Fruit fly (Drosophila melanogaster): ENCODE measurements around the gene Rhau.

Rhau gene

dm6 chr2L:20759809-20760485 lies 2.2 kb upstream of the Rhau start:
- peak; percentile 50 for TF ChIP-seq noc (tag; optimal IDR thresholded peaks at IDR 0.05)

- peak; percentile 79 for TF ChIP-seq noc (tag; optimal IDR thresholded peaks at IDR 0.05)
These were observed 1.2 kb upstream of the Rhau start for dm6 chr2L:20758847-20759465.

- peak; percentile 19 for TF ChIP-seq noc (tag; optimal IDR thresholded peaks at IDR 0.05)
These were observed 532 bp upstream of the Rhau start for dm6 chr2L:20758188-20758846.

dm6 chr2L:20752160-20752559 lies 5.6 kb downstream of the Rhau start, which contains the start of the genes Amacr and Ns4:
Gene Amacr, minus strand, starts transcription at chr2L:20752341.
Gene Ns4, plus strand, starts transcription at chr2L:20752476.
- TF ChIP-seq noc (tag; optimal IDR thresholded peaks at IDR 0.05) = peak; percentile 67

- no peak for TF ChIP-seq noc (tag; optimal IDR thresholded peaks at IDR 0.05)
These were observed 22.5 kb downstream of the Rhau start for dm6 chr2L:20735121-20735855.

- TF ChIP-seq noc (tag; optimal IDR thresholded peaks at IDR 0.05) = no peak
These were observed 23.1 kb downstream of the Rhau start for dm6 chr2L:20734687-20735088.

- TF ChIP-seq noc (tag; optimal IDR thresholded peaks at IDR 0.05) = no peak
These were observed 23.6 kb downstream of the Rhau start, which contains the start of gene TM9SF2 for dm6 chr2L:20734066-20734686. Gene TM9SF2, minus strand, starts transcription at chr2L:20734309.

dm6 chr2L:20733025-20733424 lies 24.8 kb downstream of the Rhau start:
- no peak for TF ChIP-seq noc (tag; optimal IDR thresholded peaks at IDR 0.05)

dm6 chr2L:20730182-20730581 lies 27.6 kb downstream of the Rhau start, which contains the start of gene CarT:
Gene CarT, minus strand, starts transcription at chr2L:20730282.
- no peak for TF ChIP-seq noc (tag; optimal IDR thresholded peaks at IDR 0.05)

dm6 chr2L:20726451-20726850 lies 31.3 kb downstream of the Rhau start, which contains the start of gene CG9316:
Gene CG9316, minus strand, starts transcription at chr2L:20726551.
- no peak for TF ChIP-seq noc (tag; optimal IDR thresholded peaks at IDR 0.05)

- no peak for TF ChIP-seq noc (tag; optimal IDR thresholded peaks at IDR 0.05)
These were observed 33.8 kb downstream of the Rhau start for dm6 chr2L:20724024-20724423.

- TF ChIP-seq noc (tag; optimal IDR thresholded peaks at IDR 0.05) = no peak
These were observed 36.3 kb downstream of the Rhau start for dm6 chr2L:20721456-20721855.

- no peak for TF ChIP-seq noc (tag; optimal IDR thresholded peaks at IDR 0.05)
These were observed 37.8 kb downstream of the Rhau start for dm6 chr2L:20720011-20720410.

dm6 chr2L:20716712-20717111 lies 41.1 kb downstream of the Rhau start:
- TF ChIP-seq noc (tag; optimal IDR thresholded peaks at IDR 0.05) = no peak

- no peak for TF ChIP-seq noc (tag; optimal IDR thresholded peaks at IDR 0.05)
These were observed 41.7 kb downstream of the Rhau start for dm6 chr2L:20716077-20716476.
